Worm (Caenorhabditis elegans): ENCODE measurements around the gene F26H11.4.

ce11 chrII:14413709-14414108, 5.3 kb downstream of the F26H11.4 start:
- TF ChIP-seq repo-1 (tag; optimal IDR thresholded peaks at IDR 0.05) (no peak), ztf-28 (GFP tag; IDR thresholded peaks at IDR 0.05) (no peak), gei-17 (GFP tag; optimal IDR thresholded peaks at IDR 0.05) (no peak), snpc-1.1 (tag; optimal IDR thresholded peaks at IDR 0.05; ENCODE audit: insufficient read depth) (no peak), tbx-9 (tag; optimal IDR thresholded peaks at IDR 0.05; ENCODE audit: borderline replicate concordance) (no peak), B0261.1 (tag; optimal IDR thresholded peaks at IDR 0.05) (no peak), unc-130 (GFP tag; optimal IDR thresholded peaks at IDR 0.05) (no peak), F49E8.2 (tag; optimal IDR thresholded peaks at IDR 0.05; ENCODE audit: insufficient read depth) (no peak)

Data from whole organism, young adult.